Worm (Caenorhabditis elegans): ENCODE measurements around the gene wht-3.

- TF ChIP-seq dao-5 (tag; optimal IDR thresholded peaks at IDR 0.05) (no peak), him-1 (tag; optimal IDR thresholded peaks at IDR 0.05) (no peak), W03F9.2 (tag; optimal IDR thresholded peaks at IDR 0.05) (no peak)
Observed at ce11 chrIII:4152828-4153227, 1.4 kb upstream of the wht-3 start.
